Worm (Caenorhabditis elegans): ENCODE results near the gene glb-27.

ce11 chrII:8585036-8585627 is 29.1 kb upstream of the glb-27 start, which contains the start of gene F54C9.11:
- no peak for TF ChIP-seq egl-27 (tag; optimal IDR thresholded peaks at IDR 0.05)
- no peak for TF ChIP-seq nhr-237 (tag; optimal IDR thresholded peaks at IDR 0.05)
